Worm (Caenorhabditis elegans) whole organism, midembryonic: ENCODE data around the gene trpp-11.

ENCODE experiments used
- T22C8.4 ChIP-seq: fragments of 200-800 bp; sonication (Bioruptor generic); IDR thresholded peaks from 2 replicates; pipeline ENCODE4 v1.3.6; 2022; ENCODE audit warnings: missing genetic modification characterization, missing compliant biosample characterization
- cog-1 ChIP-seq: sonication (generic microtip); optimal IDR thresholded peaks from 2 replicates; lab custom pipeline; 2016; ENCODE audit warnings: missing genetic modification characterization, missing compliant biosample characterization
- flt-1 ChIP-seq: fragments of 200-800 bp; sonication (Bioruptor generic); IDR thresholded peaks from 2 replicates; pipeline ENCODE4 v1.3.6; 2022; ENCODE audit warnings: missing genetic modification characterization, missing compliant biosample characterization
- klf-2 ChIP-seq: fragments of 200-800 bp; sonication (Bioruptor generic); conservative IDR thresholded peaks from 2 replicates; pipeline ENCODE4 v1.3.6; 2022; ENCODE audit warnings: missing genetic modification reagents, missing genetic modification characterization, missing compliant biosample characterization
- med-1 ChIP-seq: sonication (generic microtip); optimal IDR thresholded peaks from 2 replicates; lab custom pipeline; 2017; ENCODE audit warnings: missing genetic modification characterization, mild to moderate bottlenecking, missing compliant biosample characterization, antibody characterized with exemption, missing genetic modification reagents; ENCODE audit not compliant: insufficient read depth
- ref-1 ChIP-seq: fragments of 200-800 bp; sonication (Bioruptor generic); conservative IDR thresholded peaks from 2 replicates; pipeline ENCODE4 v1.3.6; 2022; ENCODE audit warnings: missing genetic modification reagents, missing genetic modification characterization, missing compliant biosample characterization
- ztf-23 ChIP-seq: fragments of 200-800 bp; sonication (Bioruptor generic); IDR thresholded peaks from 2 replicates; pipeline ENCODE4 v1.3.6; 2022; ENCODE audit warnings: missing genetic modification reagents, missing genetic modification characterization, missing compliant biosample characterization
- ztf-29 ChIP-seq: fragments of 200-800 bp; sonication (Bioruptor generic); IDR thresholded peaks from 2 replicates; pipeline ENCODE4 v1.3.6; 2022; ENCODE audit warnings: missing genetic modification reagents, missing genetic modification characterization, missing compliant biosample characterization

DNA sequence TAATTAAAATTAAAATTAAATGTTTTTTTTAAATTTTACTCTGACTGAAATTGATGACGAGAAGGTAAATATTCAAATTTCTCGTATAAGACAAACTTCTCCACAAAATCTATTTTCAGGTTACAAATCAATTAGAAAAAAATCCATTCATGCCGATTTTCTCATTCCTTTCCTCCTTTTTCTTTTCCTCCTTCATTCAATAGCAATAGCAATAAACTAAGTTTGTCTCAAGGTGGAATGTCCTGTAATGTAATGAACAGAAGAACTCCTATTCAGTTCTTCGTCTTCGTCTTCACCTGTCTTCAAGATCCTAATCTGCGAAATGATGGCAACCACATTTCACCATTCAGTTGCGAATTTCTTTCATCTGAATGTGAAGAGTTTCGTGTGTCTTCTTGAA lies 20.9 kb downstream of the trpp-11 start, which contains the start of gene dac-1:
- TF ChIP-seq ztf-29 (no peak), T22C8.4 (GFP tag; lab: Robert Waterston, UW) (no peak), flt-1 (GFP tag; lab: Robert Waterston, UW) (no peak), ref-1 (no peak), ztf-23 (GFP tag; lab: Robert Waterston, UW) (no peak), cog-1 (no peak), med-1 (GFP tag; lab: Kevin White, UChicago) (no peak), klf-2 (GFP tag; lab: Robert Waterston, UW) (no peak)
